Fruit fly (Drosophila melanogaster): ENCODE results near the gene dind.

DNA sequence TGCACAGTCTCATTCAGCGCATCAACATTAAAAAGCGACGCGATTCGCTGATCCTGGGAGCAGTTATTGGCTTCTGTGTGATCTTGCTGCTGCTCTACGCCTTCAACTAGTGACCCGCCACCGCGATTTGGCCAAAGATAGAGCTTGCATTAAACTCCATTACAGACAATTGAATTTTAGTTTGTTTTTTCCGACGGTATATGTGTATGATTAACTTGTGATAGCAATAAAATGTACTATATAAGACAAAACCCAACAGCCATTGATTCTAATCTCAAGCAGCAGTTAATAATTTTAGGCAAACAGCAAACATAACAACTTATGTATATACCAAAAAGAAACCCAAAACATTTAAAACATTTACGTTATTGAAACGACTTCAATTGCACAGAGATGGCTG, 12.3 kb downstream of the dind start, which contains the start of gene CG31231:
- TF ChIP-seq toe (GFP tag; optimal IDR thresholded peaks at IDR 0.05): no peak
- TF ChIP-seq Clk (GFP tag; optimal IDR thresholded peaks at IDR 0.05): no peak
- no peak for TF ChIP-seq kay (GFP tag; ENCODE audit: borderline replicate concordance)
- no peak for TF ChIP-seq CG12768 (GFP tag; optimal IDR thresholded peaks at IDR 0.05)
- no peak for TF ChIP-seq CG7045 (GFP tag; optimal IDR thresholded peaks at IDR 0.05)
- TF ChIP-seq CG11617 (GFP tag; optimal IDR thresholded peaks at IDR 0.05): no peak
